Worm (Caenorhabditis elegans): ENCODE results near the gene R03D7.2.

The R03D7.2 gene

ce11 chrII:10934786-10935185 is at the start of gene R03D7.2:
TSS of gene R03D7.2 (minus strand) at chrII:10935184.
- no peak for TF ChIP-seq nhr-47 (tag; optimal IDR thresholded peaks at IDR 0.05)
- no peak for TF ChIP-seq isw-1 (GFP tag; IDR thresholded peaks at IDR 0.05)
- no peak for TF ChIP-seq efl-1 (optimal IDR thresholded peaks at IDR 0.05)
- TF ChIP-seq efl-1 (GFP tag; optimal IDR thresholded peaks at IDR 0.05 in 1 of 2) = no peak
- TF ChIP-seq hlh-17 (GFP tag; optimal IDR thresholded peaks at IDR 0.05; ENCODE audit: borderline replicate concordance) = peak; percentile 8

ce11 chrII:10982017-10982416 is 47.0 kb upstream of the R03D7.2 start:
- TF ChIP-seq lsy-2 (tag; optimal IDR thresholded peaks at IDR 0.05) (peak in 1 of 2 experiments; percentile 25), fkh-4 (tag; optimal IDR thresholded peaks at IDR 0.05; ENCODE audit: borderline replicate concordance) (no peak), mdl-1 (tag; optimal IDR thresholded peaks at IDR 0.05) (no peak), vab-15 (tag; optimal IDR thresholded peaks at IDR 0.05) (no peak), alr-1 (tag; optimal IDR thresholded peaks at IDR 0.05; ENCODE audit: borderline replicate concordance) (no peak), aha-1 (tag; optimal IDR thresholded peaks at IDR 0.05) (no peak), unc-98 (GFP tag; IDR thresholded peaks at IDR 0.05) (no peak), ceh-90 (tag; optimal IDR thresholded peaks at IDR 0.05) (no peak), nhr-237 (tag; optimal IDR thresholded peaks at IDR 0.05) (no peak), C04F5.9 (tag; optimal IDR thresholded peaks at IDR 0.05) (no peak), sox-4 (tag; optimal IDR thresholded peaks at IDR 0.05) (no peak), sptf-1 (tag; optimal IDR thresholded peaks at IDR 0.05) (no peak), isw-1 (GFP tag; IDR thresholded peaks at IDR 0.05) (no peak), skn-1 (tag; optimal IDR thresholded peaks at IDR 0.05) (no peak), fkh-8 (tag; optimal IDR thresholded peaks at IDR 0.05) (no peak), mab-9 (GFP tag; IDR thresholded peaks at IDR 0.05) (no peak), nhr-76 (tag; optimal IDR thresholded peaks at IDR 0.05) (no peak), pax-3 (tag; optimal IDR thresholded peaks at IDR 0.05) (no peak), irx-1 (tag; optimal IDR thresholded peaks at IDR 0.05) (no peak), nhr-28 (tag; optimal IDR thresholded peaks at IDR 0.05) (no peak), fkh-10 (GFP tag; optimal IDR thresholded peaks at IDR 0.05) (no peak), nhr-90 (tag; optimal IDR thresholded peaks at IDR 0.05; ENCODE audit: poor library complexity) (no peak), lin-15B (tag; optimal IDR thresholded peaks at IDR 0.05) (no peak), zip-4 (GFP tag; optimal IDR thresholded peaks at IDR 0.05) (no peak), grh-1 (GFP tag; IDR thresholded peaks at IDR 0.05) (no peak), lin-14 (GFP tag; optimal IDR thresholded peaks at IDR 0.05) (peak; percentile 74), C34B4.2 (tag; optimal IDR thresholded peaks at IDR 0.05) (no peak), unc-30 (tag; optimal IDR thresholded peaks at IDR 0.05) (no peak), swsn-7 (tag; optimal IDR thresholded peaks at IDR 0.05) (no peak), fos-1 (tag; optimal IDR thresholded peaks at IDR 0.05) (no peak), unc-130 (tag; optimal IDR thresholded peaks at IDR 0.05) (peak; percentile 43), ama-1 (optimal IDR thresholded peaks at IDR 0.05) (no peak), snu-23 (GFP tag; optimal IDR thresholded peaks at IDR 0.05) (peak; percentile 5), ceh-88 (GFP tag; IDR thresholded peaks at IDR 0.05) (no peak), hlh-4 (tag; optimal IDR thresholded peaks at IDR 0.05) (no peak), pag-3 (tag; optimal IDR thresholded peaks at IDR 0.05; ENCODE audit: borderline replicate concordance, insufficient read depth) (no peak), hlh-17 (GFP tag; optimal IDR thresholded peaks at IDR 0.05; ENCODE audit: borderline replicate concordance) (no peak), elt-3 (tag; optimal IDR thresholded peaks at IDR 0.05) (no peak), sup-37 (GFP tag; optimal IDR thresholded peaks at IDR 0.05) (no peak), unc-62 (GFP tag; optimal IDR thresholded peaks at IDR 0.05) (no peak), jun-1 (tag; optimal IDR thresholded peaks at IDR 0.05) (no peak), lin-39 (tag; optimal IDR thresholded peaks at IDR 0.05) (peak; percentile 38), nhr-71 (tag; optimal IDR thresholded peaks at IDR 0.05) (peak; percentile 55), ceh-8 (GFP tag; optimal IDR thresholded peaks at IDR 0.05) (no peak), elt-2 (tag; optimal IDR thresholded peaks at IDR 0.05) (no peak), ztf-11 (tag; optimal IDR thresholded peaks at IDR 0.05) (no peak), rnt-1 (tag; optimal IDR thresholded peaks at IDR 0.05) (peak; percentile 57), nhr-12 (tag; optimal IDR thresholded peaks at IDR 0.05) (no peak)
